Worm (Caenorhabditis elegans) whole organism, late embryonic: ENCODE results near the gene mboa-6.

ENCODE experiments used
- C08G9.2 ChIP-seq: sonication (generic microtip); optimal IDR thresholded peaks from 2 replicates; lab custom pipeline; 2016; ENCODE audit warnings: mild to moderate bottlenecking, missing genetic modification characterization, moderate library complexity, missing compliant biosample characterization
- F13H6.1 ChIP-seq: sonication (generic microtip); optimal IDR thresholded peaks from 2 replicates; lab custom pipeline; 2016; ENCODE audit warnings: missing genetic modification characterization, missing compliant biosample characterization
- K02D7.2 ChIP-seq: sonication (generic microtip); optimal IDR thresholded peaks from 2 replicates; lab custom pipeline; 2017; ENCODE audit warnings: mild to moderate bottlenecking, missing genetic modification characterization, missing compliant biosample characterization
- Y22D7AL.16 ChIP-seq: sonication (generic microtip); optimal IDR thresholded peaks from 2 replicates; lab custom pipeline; 2016; ENCODE audit warnings: missing genetic modification characterization, missing compliant biosample characterization
- ama-1 ChIP-seq: fragments of 150-350 bp; optimal IDR thresholded peaks from 2 replicates; lab custom pipeline; 2014
- ceh-14 ChIP-seq: sonication (generic microtip); optimal IDR thresholded peaks from 2 replicates; lab custom pipeline; 2016; ENCODE audit warnings: missing genotype, missing genetic modification characterization, missing compliant biosample characterization
- ceh-18 ChIP-seq: sonication (generic microtip); optimal IDR thresholded peaks from 2 replicates; lab custom pipeline; 2016; ENCODE audit warnings: missing genetic modification characterization, missing compliant biosample characterization
- ceh-19 ChIP-seq: fragments of 200-800 bp; sonication (Bioruptor generic); optimal IDR thresholded peaks from 2 replicates; lab custom pipeline; 2018; ENCODE audit warnings: mild to moderate bottlenecking, missing genetic modification characterization, missing compliant biosample characterization
- ceh-30 ChIP-seq: fragments of 150-350 bp; optimal IDR thresholded peaks from 2 replicates; lab custom pipeline; 2014; ENCODE audit warnings: missing biosample characterization, missing genetic modification characterization
- ceh-31 ChIP-seq: sonication (generic microtip); optimal IDR thresholded peaks from 2 replicates; lab custom pipeline; 2016; ENCODE audit warnings: missing genetic modification characterization, missing compliant biosample characterization
- ceh-48 ChIP-seq: sonication (generic microtip); optimal IDR thresholded peaks from 2 replicates; lab custom pipeline; 2016; ENCODE audit warnings: missing genetic modification characterization, inconsistent platforms, missing compliant biosample characterization
- che-1 ChIP-seq: sonication (generic microtip); optimal IDR thresholded peaks from 2 replicates; lab custom pipeline; 2016; ENCODE audit warnings: mild to moderate bottlenecking, missing genetic modification characterization, missing compliant biosample characterization
- elt-2 ChIP-seq: sonication (generic microtip); optimal IDR thresholded peaks from 2 replicates; lab custom pipeline; 2016; ENCODE audit warnings: missing genetic modification reagents, missing genetic modification characterization, missing compliant biosample characterization
- elt-4 ChIP-seq: sonication (generic microtip); optimal IDR thresholded peaks from 2 replicates; lab custom pipeline; 2016; ENCODE audit warnings: missing genetic modification characterization, missing compliant biosample characterization
- fax-1 ChIP-seq: sonication (generic microtip); optimal IDR thresholded peaks from 2 replicates; lab custom pipeline; 2016; ENCODE audit warnings: missing genotype, missing genetic modification characterization, missing compliant biosample characterization
- fkh-10 ChIP-seq: fragments of 150-350 bp; optimal IDR thresholded peaks from 2 replicates; lab custom pipeline; 2014; ENCODE audit warnings: missing biosample characterization, missing genetic modification reagents, missing genetic modification characterization
- gmeb-2 ChIP-seq: sonication (generic microtip); optimal IDR thresholded peaks from 2 replicates; lab custom pipeline; 2016; ENCODE audit warnings: missing genetic modification characterization, inconsistent platforms, missing compliant biosample characterization
- hlh-15 ChIP-seq: sonication (generic microtip); optimal IDR thresholded peaks from 2 replicates; lab custom pipeline; 2016; ENCODE audit warnings: missing genetic modification characterization, missing compliant biosample characterization
- hlh-6 ChIP-seq: sonication (generic microtip); optimal IDR thresholded peaks from 2 replicates; lab custom pipeline; 2016; ENCODE audit warnings: missing genotype, missing genetic modification characterization, missing compliant biosample characterization
- hlh-8 ChIP-seq: sonication (generic microtip); optimal IDR thresholded peaks from 2 replicates; lab custom pipeline; 2016; ENCODE audit warnings: missing genotype, missing genetic modification characterization, missing compliant biosample characterization
- madf-2 ChIP-seq: sonication (generic microtip); optimal IDR thresholded peaks from 2 replicates; lab custom pipeline; 2017; ENCODE audit warnings: missing genetic modification characterization, missing compliant biosample characterization
- nfya-1 ChIP-seq: sonication (generic microtip); optimal IDR thresholded peaks from 2 replicates; lab custom pipeline; 2017; ENCODE audit warnings: missing genetic modification characterization, mild to moderate bottlenecking, missing compliant biosample characterization, antibody characterized with exemption, moderate library complexity
- nhr-11 ChIP-seq: fragments of 150-350 bp; optimal IDR thresholded peaks from 2 replicates; lab custom pipeline; 2014; ENCODE audit warnings: missing biosample characterization, missing genetic modification characterization
- nhr-232 ChIP-seq: sonication (generic microtip); optimal IDR thresholded peaks from 2 replicates; lab custom pipeline; 2016; ENCODE audit warnings: missing genetic modification characterization, missing compliant biosample characterization
- odd-2 ChIP-seq: sonication (generic microtip); optimal IDR thresholded peaks from 2 replicates; lab custom pipeline; 2017; ENCODE audit warnings: antibody characterized with exemption, mild to moderate bottlenecking, missing genetic modification characterization, missing compliant biosample characterization
- sdc-2 ChIP-seq: sonication (generic microtip); optimal IDR thresholded peaks from 2 replicates; lab custom pipeline; 2016; ENCODE audit warnings: missing genotype, missing genetic modification characterization, missing compliant biosample characterization
- sox-4 ChIP-seq: sonication (generic microtip); optimal IDR thresholded peaks from 2 replicates; lab custom pipeline; 2017; ENCODE audit warnings: mild to moderate bottlenecking, missing genetic modification characterization, inconsistent platforms, missing compliant biosample characterization
- syd-9 ChIP-seq: sonication (generic microtip); optimal IDR thresholded peaks from 2 replicates; lab custom pipeline; 2016; ENCODE audit warnings: mild to moderate bottlenecking, missing genetic modification characterization, moderate library complexity, missing compliant biosample characterization
- tbx-7 ChIP-seq: sonication (generic microtip); optimal IDR thresholded peaks from 2 replicates; lab custom pipeline; 2016; ENCODE audit warnings: missing genotype, missing genetic modification characterization, missing compliant biosample characterization
- unc-3 ChIP-seq, 2 experiments: fragments of 200-800 bp in 1 of 2; sonication (Bioruptor generic) in 1 of 2; sonication (generic microtip) in 1 of 2; conservative IDR thresholded peaks in 1 of 2; optimal IDR thresholded peaks in 1 of 2; 2 replicates each; pipeline versions ENCODE4 v1.3.6 to Lab custom; 2016 to 2022; ENCODE audit warnings: missing compliant biosample characterization in 2 of 2, missing genetic modification characterization in 2 of 2, missing genetic modification reagents in 1 of 2
- zip-5 ChIP-seq: sonication (generic microtip); optimal IDR thresholded peaks from 2 replicates; lab custom pipeline; 2016; ENCODE audit warnings: missing genetic modification characterization, missing compliant biosample characterization

The mboa-6 gene

ce11 chrIII:1961895-1962506, at the start of gene mboa-6:
mboa-6 (minus strand) TSS chrIII:1961945.
- peak; percentile 5 for TF ChIP-seq hlh-15 (tag; lab: Kevin White, UChicago)
- TF ChIP-seq elt-2 (tag; lab: Kevin White, UChicago), result peak; percentile 20
- TF ChIP-seq che-1 (tag; lab: Kevin White, UChicago), result peak; percentile 27
- TF ChIP-seq ama-1 (lab: Kevin White, UChicago), result no peak

DNA sequence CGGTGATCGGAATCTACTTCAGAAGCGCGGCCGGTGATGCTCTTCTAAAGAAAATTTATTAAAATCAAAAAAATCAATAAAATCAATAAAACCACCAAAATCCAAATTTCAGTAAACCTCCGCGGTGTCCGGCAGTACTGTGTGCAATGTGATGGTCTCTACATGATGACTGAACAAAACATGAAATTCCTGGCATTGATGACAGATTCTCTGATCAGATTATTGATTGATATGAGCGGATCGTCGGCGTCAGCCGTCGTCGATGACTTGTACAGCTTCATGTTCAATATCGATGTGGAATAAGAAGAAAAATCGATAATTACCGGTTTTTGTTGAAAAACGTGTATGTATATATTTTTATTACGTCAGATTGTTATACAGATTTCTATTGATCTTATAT, 47.1 kb upstream of the mboa-6 start:
- TF ChIP-seq nhr-232 (tag; lab: Kevin White, UChicago) (no peak), madf-2 (no peak), unc-3 (GFP tag; conservative IDR thresholded peaks at IDR 0.05; lab: Robert Waterston, UW) (no peak), unc-3 (tag; optimal IDR thresholded peaks at IDR 0.05; lab: Kevin White, UChicago) (no peak), syd-9 (tag; lab: Kevin White, UChicago) (no peak), F13H6.1 (tag; lab: Kevin White, UChicago) (no peak), gmeb-2 (tag; lab: Kevin White, UChicago) (no peak), odd-2 (no peak), zip-5 (tag; lab: Kevin White, UChicago) (no peak)

DNA sequence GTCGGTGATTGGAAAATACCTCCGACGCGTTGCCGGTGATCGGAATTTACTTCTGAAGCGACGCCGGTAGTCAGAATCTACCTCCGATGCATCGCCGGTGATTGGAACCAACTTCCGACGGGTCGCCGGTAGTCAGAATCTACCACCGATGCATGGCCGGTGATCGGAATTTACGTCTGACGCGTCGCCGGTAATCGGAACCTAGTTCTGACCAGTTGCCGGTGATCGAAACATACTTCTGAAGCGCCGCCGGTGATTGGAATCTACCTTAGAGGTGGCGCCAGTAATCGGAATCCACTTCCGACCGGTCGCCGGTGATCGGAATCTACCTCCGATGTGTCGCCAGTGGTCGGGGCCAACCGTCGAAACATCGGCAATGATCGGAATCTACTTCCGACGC, 46.6 kb upstream of the mboa-6 start:
- TF ChIP-seq ceh-19, result no peak
- TF ChIP-seq ceh-18 (tag; lab: Kevin White, UChicago), result no peak
- TF ChIP-seq ceh-48 (tag; lab: Kevin White, UChicago), result no peak
- TF ChIP-seq nhr-11 (tag; lab: Kevin White, UChicago), result no peak
- no peak for TF ChIP-seq sdc-2 (tag; lab: Kevin White, UChicago)

DNA sequence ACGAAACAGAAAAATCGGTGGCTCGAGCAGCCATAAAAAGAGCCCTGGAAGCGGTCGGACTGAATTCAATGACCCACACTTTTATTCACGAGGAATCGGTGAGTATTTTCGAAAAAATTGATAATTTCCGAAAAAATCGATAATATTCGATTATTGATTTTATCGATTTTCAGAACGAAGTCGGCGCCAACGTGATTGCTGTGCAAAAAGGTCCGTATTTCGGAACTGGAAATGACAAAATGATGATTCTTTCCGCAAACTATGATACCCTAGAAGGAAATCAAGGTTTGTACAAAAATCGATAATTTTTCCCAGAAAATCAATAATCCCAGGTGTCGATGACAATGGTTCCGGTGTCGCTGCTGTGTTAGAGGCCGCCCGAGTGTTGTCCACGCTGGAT, 45.2 kb upstream of the mboa-6 start:
- TF ChIP-seq ceh-48 (tag; lab: Kevin White, UChicago) (peak; percentile 15), nhr-232 (tag; lab: Kevin White, UChicago) (no peak)

DNA sequence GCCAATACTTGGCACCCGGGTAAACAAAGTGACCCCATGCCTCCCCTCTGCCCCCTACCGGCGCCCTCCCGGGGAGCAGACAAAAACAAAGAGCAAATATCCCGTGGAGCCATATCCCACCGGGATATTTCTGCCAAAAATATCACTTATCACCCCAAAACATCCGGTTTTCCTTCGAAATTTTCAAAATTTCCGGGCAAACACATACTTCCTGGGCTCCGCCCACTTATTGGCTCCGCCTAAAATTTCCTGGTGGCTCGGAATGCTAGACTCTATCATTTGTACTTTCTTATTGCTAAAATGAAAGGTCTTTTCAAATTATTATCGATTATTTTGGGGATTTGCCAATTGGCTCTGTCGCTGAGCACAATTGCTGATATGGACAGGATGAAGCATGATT, 44.0 kb upstream of the mboa-6 start, which contains the start of gene Y39A3B.1:
Gene Y39A3B.1 (plus strand): TSS at position 301 of the 400 bp plus-strand sequence.
- TF ChIP-seq Y22D7AL.16 (tag; lab: Kevin White, UChicago) (no peak), elt-4 (tag; lab: Kevin White, UChicago) (no peak), hlh-6 (tag; lab: Kevin White, UChicago) (no peak), tbx-7 (tag; lab: Kevin White, UChicago) (no peak), ceh-31 (tag; lab: Kevin White, UChicago) (no peak), ceh-14 (tag; lab: Kevin White, UChicago) (no peak), fax-1 (tag; lab: Kevin White, UChicago) (no peak), K02D7.2 (no peak), nhr-232 (tag; lab: Kevin White, UChicago) (no peak), elt-2 (tag; lab: Kevin White, UChicago) (no peak), sox-4 (tag; lab: Kevin White, UChicago) (no peak), nfya-1 (no peak), ceh-30 (tag; lab: Kevin White, UChicago) (no peak), madf-2 (no peak), fkh-10 (no peak), ceh-18 (tag; lab: Kevin White, UChicago) (no peak), gmeb-2 (tag; lab: Kevin White, UChicago) (no peak), hlh-15 (tag; lab: Kevin White, UChicago) (no peak)
- TF ChIP-seq, all 69 proteins: peak for 0

DNA sequence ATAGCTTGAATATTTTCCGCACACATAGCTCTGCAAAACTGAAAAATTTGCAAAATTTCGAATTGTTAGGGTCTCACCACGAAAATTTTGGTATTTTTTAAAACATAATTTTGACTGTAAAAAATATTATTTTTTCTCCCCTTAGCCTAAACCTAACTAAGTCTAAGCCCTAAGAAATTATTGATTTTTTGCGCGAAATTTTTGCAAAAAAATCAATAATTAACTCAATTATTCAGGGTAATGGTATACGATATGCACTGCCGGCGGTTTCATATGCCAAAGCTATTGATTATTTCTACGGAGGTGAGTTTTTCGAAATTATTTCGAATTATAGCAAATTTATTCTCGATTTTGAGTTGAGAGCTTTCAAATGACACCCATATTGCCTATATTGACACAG, 39.5 kb upstream of the mboa-6 start:
- TF ChIP-seq fax-1 (tag; lab: Kevin White, UChicago) (no peak), C08G9.2 (tag; lab: Kevin White, UChicago) (no peak), fkh-10 (no peak), ama-1 (lab: Kevin White, UChicago) (no peak), hlh-8 (no peak), ceh-48 (tag; lab: Kevin White, UChicago) (peak; percentile 21)
